Fruit fly (Drosophila melanogaster): Measurements from ENCODE around the gene iPLA2-VIA.

- peak; percentile 5 for TF ChIP-seq CG14711 (tag; optimal IDR thresholded peaks at IDR 0.05)
- TF ChIP-seq Crg-1 (GFP tag; optimal IDR thresholded peaks at IDR 0.05) = no peak
- TF ChIP-seq bab1 (GFP tag; optimal IDR thresholded peaks at IDR 0.05) = peak; percentile 34
- TF ChIP-seq cic (GFP tag; optimal IDR thresholded peaks at IDR 0.05) = no peak
- TF ChIP-seq tj (GFP tag; optimal IDR thresholded peaks at IDR 0.05) = peak; percentile 12
- no peak for TF ChIP-seq CG12768 (GFP tag; optimal IDR thresholded peaks at IDR 0.05)
- TF ChIP-seq pad (GFP tag; optimal IDR thresholded peaks at IDR 0.05) = peak; percentile 19
- peak; percentile 36 for TF ChIP-seq CG1620 (GFP tag; optimal IDR thresholded peaks at IDR 0.05)
- peak; percentile 51 for TF ChIP-seq kay (GFP tag; ENCODE audit: borderline replicate concordance)
- TF ChIP-seq Clk (GFP tag; optimal IDR thresholded peaks at IDR 0.05) = no peak
- peak; percentile 65 for TF ChIP-seq toe (GFP tag; optimal IDR thresholded peaks at IDR 0.05)
- no peak for TF ChIP-seq CG33017 (tag; optimal IDR thresholded peaks at IDR 0.05)
- peak; percentile 18 for TF ChIP-seq CG11617 (GFP tag; optimal IDR thresholded peaks at IDR 0.05)
These were observed at the start of gene iPLA2-VIA, which contains the start of gene Ciz1 for dm6 chr3L:9864275-9865052.

Measured in whole organism, adult.